Worm (Caenorhabditis elegans) whole organism, L3 larva: ENCODE results near the gene C03A3.1.

Experiments
- aly-2 ChIP-seq: fragments of 150-350 bp; optimal IDR thresholded peaks from 2 replicates; lab custom pipeline; 2014; ENCODE audit warnings: missing biosample characterization, missing genetic modification characterization
- fkh-10 ChIP-seq: sonication (generic microtip); optimal IDR thresholded peaks from 2 replicates; lab custom pipeline; 2017; ENCODE audit warnings: missing biosample characterization, missing genetic modification reagents, missing genetic modification characterization
- nhr-25 ChIP-seq: sonication (generic microtip); optimal IDR thresholded peaks from 2 replicates; lab custom pipeline; 2017; ENCODE audit warnings: missing biosample characterization, missing genetic modification characterization
- nhr-28 ChIP-seq: fragments of 150-350 bp; optimal IDR thresholded peaks from 2 replicates; lab custom pipeline; 2014; ENCODE audit warnings: missing biosample characterization, missing genetic modification characterization
- nhr-43 ChIP-seq: sonication (generic microtip); optimal IDR thresholded peaks from 2 replicates; lab custom pipeline; 2016; ENCODE audit warnings: mild to moderate bottlenecking, missing genetic modification characterization, missing compliant biosample characterization; ENCODE audit not compliant: poor library complexity, severe bottlenecking
- pha-4 ChIP-seq: fragments of 150-350 bp; optimal IDR thresholded peaks from 2 replicates; lab custom pipeline; 2014; ENCODE audit warnings: missing biosample characterization, missing genetic modification reagents, missing genetic modification characterization
- skn-1 ChIP-seq: fragments of 150-350 bp; optimal IDR thresholded peaks from 2 replicates; lab custom pipeline; 2014; ENCODE audit warnings: missing biosample characterization, missing genetic modification characterization
- snpc-4 ChIP-seq: fragments of 150-350 bp; optimal IDR thresholded peaks from 2 replicates; lab custom pipeline; 2014; ENCODE audit warnings: missing biosample characterization, missing genetic modification characterization
- unc-62 ChIP-seq: fragments of 150-350 bp; sonication (generic microtip); optimal IDR thresholded peaks from 4 replicates; lab custom pipeline; 2014; ENCODE audit warnings: missing biosample characterization, missing genetic modification reagents, missing genetic modification characterization
- ztf-11 ChIP-seq: fragments of 150-350 bp; optimal IDR thresholded peaks from 2 replicates; lab custom pipeline; 2014; ENCODE audit warnings: missing biosample characterization, missing genetic modification characterization
- ztf-4 ChIP-seq: fragments of 150-350 bp; optimal IDR thresholded peaks from 2 replicates; lab custom pipeline; 2014; ENCODE audit warnings: missing biosample characterization, missing genetic modification characterization

ce11 chrX:11245056-11245455, 12.1 kb upstream of the C03A3.1 start:
- TF ChIP-seq nhr-43 (tag; lab: Kevin White, UChicago) (no peak), pha-4 (no peak), snpc-4 (tag; lab: Kevin White, UChicago) (no peak), ztf-4 (tag; lab: Kevin White, UChicago) (no peak), ztf-11 (no peak), unc-62 (no peak), nhr-25 (tag; lab: Kevin White, UChicago) (no peak), aly-2 (tag; lab: Kevin White, UChicago) (no peak), nhr-28 (tag; lab: Kevin White, UChicago) (no peak), fkh-10 (GFP tag; lab: Kevin White, UChicago) (no peak), skn-1 (no peak)
